Worm (Caenorhabditis elegans): ENCODE measurements around the gene F46H5.4.

DNA sequence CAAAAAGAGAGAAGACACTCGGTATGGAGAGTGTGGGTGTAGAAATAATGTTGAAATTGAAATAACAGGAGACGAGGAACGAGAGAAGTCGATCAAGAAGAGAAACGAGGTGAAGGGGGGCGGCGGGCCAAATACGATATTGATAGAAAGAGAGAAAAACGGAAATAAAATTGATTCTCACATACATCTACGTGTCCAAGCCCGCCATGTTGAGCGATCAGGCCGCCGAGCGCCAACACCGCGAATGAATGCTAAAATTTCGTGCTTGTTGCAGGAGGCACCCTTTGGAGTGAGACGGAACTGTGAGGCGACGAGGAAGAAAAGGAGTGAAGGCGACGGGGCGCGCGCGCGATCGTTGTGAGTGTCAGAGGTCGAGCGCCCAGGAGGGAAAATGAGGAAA is 11.5 kb downstream of the F46H5.4 start, which contains the start of gene F46H5.7:
- TF ChIP-seq npax-4 (tag; optimal IDR thresholded peaks at IDR 0.05) (no peak), ama-1 (optimal IDR thresholded peaks at IDR 0.05) (no peak), unc-55 (GFP tag; optimal IDR thresholded peaks at IDR 0.05) (no peak), elt-2 (tag; optimal IDR thresholded peaks at IDR 0.05) (no peak), ceh-9 (tag; optimal IDR thresholded peaks at IDR 0.05) (no peak), nhr-11 (tag; optimal IDR thresholded peaks at IDR 0.05) (no peak), sox-4 (tag; optimal IDR thresholded peaks at IDR 0.05) (no peak), C38D4.7 (GFP tag; optimal IDR thresholded peaks at IDR 0.05) (no peak), hlh-30 (tag; optimal IDR thresholded peaks at IDR 0.05; ENCODE audit: insufficient read depth) (no peak), pqm-1 (tag; optimal IDR thresholded peaks at IDR 0.05) (no peak), ceh-19 (GFP tag; optimal IDR thresholded peaks at IDR 0.05) (no peak), pha-2 (tag; optimal IDR thresholded peaks at IDR 0.05) (no peak), Y22D7AL.16 (tag; optimal IDR thresholded peaks at IDR 0.05) (no peak)

Data from whole organism, late embryonic.